Fruit fly (Drosophila melanogaster) whole organism, embryonic: ENCODE results near the gene Syx18.

ENCODE experiments used
- CG11723 ChIP-seq: fragments of 200-800 bp; sonication (Bioruptor generic); optimal IDR thresholded peaks from 2 replicates; lab custom pipeline; 2017; ENCODE audit warnings: missing biosample characterization, mild to moderate bottlenecking, missing genetic modification characterization
- CG30431 ChIP-seq: fragments of 200-800 bp; sonication (Bioruptor generic); optimal IDR thresholded peaks from 2 replicates; lab custom pipeline; 2017; ENCODE audit warnings: missing biosample characterization, missing genetic modification characterization
- CG4854 ChIP-seq: fragments of 200-800 bp; sonication (Bioruptor generic); optimal IDR thresholded peaks from 2 replicates; lab custom pipeline; 2016; ENCODE audit warnings: missing biosample characterization, missing genetic modification characterization, inconsistent platforms
- CG6765 ChIP-seq: fragments of 200-800 bp; sonication (Bioruptor generic); optimal IDR thresholded peaks from 3 replicates; lab custom pipeline; 2017; ENCODE audit warnings: missing biosample characterization, mild to moderate bottlenecking, missing genetic modification characterization
- CG7556 ChIP-seq: fragments of 200-800 bp; sonication (Bioruptor generic); optimal IDR thresholded peaks from 2 replicates; lab custom pipeline; 2017; ENCODE audit warnings: missing biosample characterization, mild to moderate bottlenecking, missing genetic modification characterization
- CG7745 ChIP-seq: fragments of 200-800 bp; sonication (Bioruptor generic); optimal IDR thresholded peaks from 2 replicates; lab custom pipeline; 2018; ENCODE audit warnings: missing biosample characterization, mild to moderate bottlenecking, missing genetic modification characterization, moderate library complexity
- CG8478 ChIP-seq: fragments of >200 bp; optimal IDR thresholded peaks from 2 replicates; lab custom pipeline; 2018
- Dip3 ChIP-seq: fragments of 200-800 bp; sonication (Bioruptor generic); optimal IDR thresholded peaks from 3 replicates; lab custom pipeline; 2016; ENCODE audit warnings: missing biosample characterization, missing genetic modification characterization
- Poxn ChIP-seq: fragments of 200-800 bp; sonication (Bioruptor generic); IDR thresholded peaks from 2 replicates; pipeline ENCODE4 v1.3.6; 2022; ENCODE audit warnings: missing biosample characterization, missing genetic modification characterization
- TFAM ChIP-seq: fragments of 200-800 bp; sonication (Bioruptor generic); optimal IDR thresholded peaks from 2 replicates; lab custom pipeline; 2017; ENCODE audit warnings: missing biosample characterization, missing genetic modification characterization, inconsistent platforms
- fu2 ChIP-seq: fragments of 200-800 bp; sonication (Bioruptor generic); optimal IDR thresholded peaks from 2 replicates; lab custom pipeline; 2016; ENCODE audit warnings: missing biosample characterization, missing genetic modification characterization
- gem ChIP-seq: fragments of 200-800 bp; sonication (Bioruptor generic); optimal IDR thresholded peaks from 2 replicates; lab custom pipeline; 2019; ENCODE audit warnings: missing biosample characterization, mild to moderate bottlenecking, missing genetic modification characterization, moderate library complexity
- lmd ChIP-seq: fragments of 200-800 bp; sonication (Bioruptor generic); IDR thresholded peaks from 2 replicates; pipeline ENCODE4 v1.3.6; 2022; ENCODE audit warnings: missing biosample characterization, missing genetic modification characterization

DNA sequence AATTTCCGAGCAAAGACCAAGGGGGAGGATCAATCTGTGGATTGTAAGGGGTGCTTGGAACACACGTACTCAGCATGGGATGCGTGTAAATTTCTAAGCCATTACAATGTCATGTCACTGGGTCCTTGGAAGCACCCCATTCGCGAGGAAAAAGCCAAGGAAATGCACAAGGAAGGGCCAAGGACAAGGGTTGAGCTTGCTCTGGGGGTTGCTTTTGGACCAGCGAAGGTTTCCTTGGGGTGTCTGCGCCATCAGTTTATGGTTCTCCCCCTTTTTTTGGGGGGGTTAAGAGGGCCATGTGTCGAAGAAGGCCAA lies 44.4 kb downstream of the Syx18 start:
- TF ChIP-seq CG11723 (GFP tag; lab: Kevin White, UChicago), result no peak
- TF ChIP-seq Dip3 (GFP tag; lab: Kevin White, UChicago), result no peak
- TF ChIP-seq TFAM, result no peak
- no peak for TF ChIP-seq CG8478
- TF ChIP-seq gem (tag; lab: Kevin White, UChicago), result no peak
- TF ChIP-seq CG30431, result no peak
- no peak for TF ChIP-seq lmd (GFP tag; lab: Robert Waterston, UW)
- TF ChIP-seq fu2 (GFP tag; lab: Kevin White, UChicago), result no peak
- no peak for TF ChIP-seq CG6765 (GFP tag; lab: Kevin White, UChicago)
- TF ChIP-seq CG7745 (tag; lab: Kevin White, UChicago), result no peak
- no peak for TF ChIP-seq CG4854 (GFP tag; lab: Kevin White, UChicago)
- TF ChIP-seq CG7556 (GFP tag; lab: Kevin White, UChicago), result no peak
- no peak for TF ChIP-seq Poxn
